Fruit fly (Drosophila melanogaster) whole organism: Measurements from ENCODE around the gene CG31674.

Experiments
- pan ChIP-seq: fragments of >200 bp; optimal IDR thresholded peaks from 2 replicates; lab custom pipeline; 2017
- psq ChIP-seq: fragments of >200 bp; optimal IDR thresholded peaks from 2 replicates; lab custom pipeline; 2017

DNA sequence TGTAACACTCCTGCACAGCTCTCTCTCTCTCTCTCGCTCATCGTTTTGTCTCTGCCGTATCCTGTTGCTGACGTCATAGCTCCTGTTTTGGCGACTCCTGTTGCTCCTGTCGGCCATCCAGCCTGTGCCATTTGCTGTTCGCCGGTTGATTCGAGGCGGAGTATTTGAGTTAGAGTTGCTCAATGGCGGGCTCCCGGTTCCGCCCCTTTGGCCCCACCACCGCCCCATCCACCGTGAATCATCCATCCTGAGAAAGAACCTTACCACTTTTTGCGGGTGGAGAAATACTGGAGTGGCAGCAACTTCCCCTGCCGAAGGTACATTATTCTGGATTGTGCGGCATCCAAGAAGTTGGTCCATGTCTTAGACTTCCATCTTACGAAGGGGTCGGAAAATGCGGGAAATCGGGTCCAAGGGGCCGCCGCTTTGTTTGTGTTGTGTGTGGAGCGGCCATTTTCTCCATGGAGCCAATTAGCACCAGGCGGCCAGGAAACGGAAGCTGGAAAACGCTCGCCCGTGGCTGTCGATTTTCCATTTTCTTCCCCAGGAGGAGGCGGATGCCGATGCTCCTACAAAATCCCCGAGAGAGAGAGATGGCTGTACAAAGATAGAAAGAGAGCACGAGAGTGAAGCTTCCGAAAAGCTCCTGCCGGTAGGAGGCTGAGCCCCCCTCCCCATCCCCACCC is 22.4 kb upstream of the CG31674 start:
- no peak for TF ChIP-seq pan (lab: Kevin White, UChicago)
- no peak for TF ChIP-seq psq (lab: Kevin White, UChicago)
